Comparison of ENCODE assay signal across 6 worm cellular contexts in genomic region chrIII:13275784-13276183, ce11.
A peak's percentile ranks its signal among the peaks of the same experiment; 100 is the strongest.
TF ChIP-seq lines count a peak whose summit lies in the region.

No protein-coding gene starts in this region.

TF ChIP-seq in whole organism, L1 larva, 84 proteins besides CTCF, POLR2A, EP300 and RAD21 (continued from another document and continues in another):
- TF ChIP-seq ets-5 (GFP tag; IDR thresholded peaks at IDR 0.05; lab: Robert Waterston, UW): no peak
- TF ChIP-seq elt-2 (tag; optimal IDR thresholded peaks at IDR 0.05; lab: Kevin White, UChicago): no peak
- TF ChIP-seq alr-1 (tag; optimal IDR thresholded peaks at IDR 0.05; lab: Kevin White, UChicago; ENCODE audit: borderline replicate concordance): no peak
- TF ChIP-seq irx-1 (tag; optimal IDR thresholded peaks at IDR 0.05; lab: Kevin White, UChicago): peak; percentile 52
- peak; percentile 77 for TF ChIP-seq dsc-1 (tag; optimal IDR thresholded peaks at IDR 0.05; lab: Kevin White, UChicago)
- TF ChIP-seq grh-1 (GFP tag; IDR thresholded peaks at IDR 0.05; lab: Robert Waterston, UW): no peak
- TF ChIP-seq snpc-4 (tag; optimal IDR thresholded peaks at IDR 0.05; lab: Kevin White, UChicago): peak; percentile 20
- TF ChIP-seq dpl-1 (GFP tag; optimal IDR thresholded peaks at IDR 0.05; lab: Kevin White, UChicago): peak; percentile 31 to 45 (median 37)
- peak; percentile 46 for TF ChIP-seq jun-1 (tag; optimal IDR thresholded peaks at IDR 0.05; lab: Kevin White, UChicago)
- TF ChIP-seq ceh-8 (GFP tag; optimal IDR thresholded peaks at IDR 0.05; lab: Kevin White, UChicago): peak; percentile 30
- TF ChIP-seq nhr-71 (tag; optimal IDR thresholded peaks at IDR 0.05; lab: Kevin White, UChicago): peak; percentile 89
- TF ChIP-seq egl-13 (tag; optimal IDR thresholded peaks at IDR 0.05; lab: Kevin White, UChicago): peak; percentile 82
- TF ChIP-seq unc-62 (GFP tag; optimal IDR thresholded peaks at IDR 0.05; lab: Kevin White, UChicago): no peak
- TF ChIP-seq xbp-1 (tag; optimal IDR thresholded peaks at IDR 0.05; lab: Kevin White, UChicago): peak; percentile 55
- TF ChIP-seq unc-98 (GFP tag; IDR thresholded peaks at IDR 0.05; lab: Robert Waterston, UW): no peak
- no peak for TF ChIP-seq nhr-84 (tag; optimal IDR thresholded peaks at IDR 0.05; lab: Kevin White, UChicago)
- peak; percentile 63 for TF ChIP-seq ztf-4 (tag; optimal IDR thresholded peaks at IDR 0.05; lab: Kevin White, UChicago)
- TF ChIP-seq mdl-1 (tag; optimal IDR thresholded peaks at IDR 0.05; lab: Kevin White, UChicago): peak in 1 of 2 experiments; percentile 47
- TF ChIP-seq hlh-4 (tag; optimal IDR thresholded peaks at IDR 0.05; lab: Kevin White, UChicago): no peak
- peak; percentile 53 for TF ChIP-seq ceh-63 (GFP tag; optimal IDR thresholded peaks at IDR 0.05; lab: Kevin White, UChicago)
- no peak for TF ChIP-seq elt-3 (tag; optimal IDR thresholded peaks at IDR 0.05; lab: Kevin White, UChicago)
- TF ChIP-seq nhr-237 (tag; optimal IDR thresholded peaks at IDR 0.05; lab: Kevin White, UChicago): no peak

TF ChIP-seq in whole organism, L2 larva, 48 proteins besides CTCF, POLR2A, EP300 and RAD21 (continued from another document):
- TF ChIP-seq ZK546.5 (tag; optimal IDR thresholded peaks at IDR 0.05; lab: Kevin White, UChicago) (peak; percentile 2), crh-2 (tag; optimal IDR thresholded peaks at IDR 0.05; lab: Kevin White, UChicago) (peak; percentile 83), C34F6.9 (tag; optimal IDR thresholded peaks at IDR 0.05; lab: Kevin White, UChicago) (peak; percentile 89), ztf-4 (tag; optimal IDR thresholded peaks at IDR 0.05; lab: Kevin White, UChicago) (peak; percentile 17), mab-5 (tag; optimal IDR thresholded peaks at IDR 0.05; lab: Kevin White, UChicago) (peak; percentile 58), ceh-82 (tag; optimal IDR thresholded peaks at IDR 0.05; lab: Kevin White, UChicago) (no peak), nhr-77 (tag; optimal IDR thresholded peaks at IDR 0.05; lab: Kevin White, UChicago) (no peak), F13H6.1 (tag; optimal IDR thresholded peaks at IDR 0.05; lab: Kevin White, UChicago) (peak; percentile 88), fos-1 (tag; optimal IDR thresholded peaks at IDR 0.05; lab: Kevin White, UChicago) (peak; percentile 69), unc-55 (GFP tag; optimal IDR thresholded peaks at IDR 0.05; lab: Kevin White, UChicago) (peak; percentile 88), lin-11 (tag; optimal IDR thresholded peaks at IDR 0.05; lab: Kevin White, UChicago) (peak; percentile 2), egl-27 (tag; optimal IDR thresholded peaks at IDR 0.05; lab: Kevin White, UChicago) (peak; percentile 47), mbf-1 (tag; optimal IDR thresholded peaks at IDR 0.05; lab: Kevin White, UChicago) (no peak), lsy-2 (tag; optimal IDR thresholded peaks at IDR 0.05; lab: Kevin White, UChicago) (peak; percentile 4 to 76), sem-4 (tag; optimal IDR thresholded peaks at IDR 0.05; lab: Kevin White, UChicago) (peak; percentile 74), peb-1 (tag; optimal IDR thresholded peaks at IDR 0.05; lab: Kevin White, UChicago) (no peak), ztf-1 (GFP tag; conservative IDR thresholded peaks at IDR 0.05; lab: Robert Waterston, UW) (0 out of 2 replicates have a peak, but pooled peaks have one; percentile 74), sma-9 (GFP tag; optimal IDR thresholded peaks at IDR 0.05; lab: Kevin White, UChicago) (peak; percentile 85), sma-9 (tag; optimal IDR thresholded peaks at IDR 0.05; lab: Kevin White, UChicago) (no peak), Y55F3AM.14 (GFP tag; optimal IDR thresholded peaks at IDR 0.05; lab: Kevin White, UChicago) (peak; percentile 74), skn-1 (tag; optimal IDR thresholded peaks at IDR 0.05; lab: Kevin White, UChicago) (peak; percentile 38)

TF ChIP-seq in whole organism, L3 larva, 47 proteins besides CTCF, POLR2A, EP300 and RAD21 (continued from another document):
- TF ChIP-seq hmg-11 (tag; optimal IDR thresholded peaks at IDR 0.05; lab: Kevin White, UChicago) (peak; percentile 94), ztf-11 (tag; optimal IDR thresholded peaks at IDR 0.05; lab: Kevin White, UChicago) (no peak), aly-2 (tag; optimal IDR thresholded peaks at IDR 0.05; lab: Kevin White, UChicago) (no peak), lin-15B (tag; optimal IDR thresholded peaks at IDR 0.05; lab: Kevin White, UChicago) (peak; percentile 32), fkh-10 (GFP tag; optimal IDR thresholded peaks at IDR 0.05; lab: Kevin White, UChicago) (peak; percentile 66), elt-2 (tag; optimal IDR thresholded peaks at IDR 0.05; lab: Kevin White, UChicago) (peak; percentile 48), nhr-67 (tag; optimal IDR thresholded peaks at IDR 0.05; lab: Kevin White, UChicago) (no peak), mdl-1 (tag; optimal IDR thresholded peaks at IDR 0.05; lab: Kevin White, UChicago) (peak; percentile 27), pqm-1 (tag; optimal IDR thresholded peaks at IDR 0.05; lab: Kevin White, UChicago) (peak; percentile 53), lin-39 (tag; optimal IDR thresholded peaks at IDR 0.05; lab: Kevin White, UChicago) (peak; percentile 90), nhr-11 (tag; optimal IDR thresholded peaks at IDR 0.05; lab: Kevin White, UChicago) (peak; percentile 55), elt-3 (tag; optimal IDR thresholded peaks at IDR 0.05; lab: Kevin White, UChicago) (no peak), ceh-9 (tag; optimal IDR thresholded peaks at IDR 0.05; lab: Kevin White, UChicago) (no peak), elt-1 (tag; optimal IDR thresholded peaks at IDR 0.05; lab: Kevin White, UChicago) (peak; percentile 21), eor-1 (tag; optimal IDR thresholded peaks at IDR 0.05; lab: Kevin White, UChicago) (no peak), ceh-28 (tag; optimal IDR thresholded peaks at IDR 0.05; lab: Kevin White, UChicago) (peak; percentile 55), pha-4 (tag; optimal IDR thresholded peaks at IDR 0.05; lab: Kevin White, UChicago) (peak; percentile 27), skn-1 (tag; optimal IDR thresholded peaks at IDR 0.05; lab: Kevin White, UChicago) (peak; percentile 69), unc-62 (GFP tag; optimal IDR thresholded peaks at IDR 0.05; lab: Kevin White, UChicago) (peak; percentile 50), ama-1 (optimal IDR thresholded peaks at IDR 0.05; lab: Kevin White, UChicago) (no peak)

TF ChIP-seq in whole organism, L4 larva, 104 proteins besides CTCF, POLR2A, EP300 and RAD21 (continued from another document and continues in another):
- TF ChIP-seq madf-9 (GFP tag; conservative IDR thresholded peaks at IDR 0.05; lab: Robert Waterston, UW) (0 out of 2 replicates have a peak, but pooled peaks have one; percentile 29), daf-19 (GFP tag; conservative IDR thresholded peaks at IDR 0.05; lab: Robert Waterston, UW) (no peak), nhr-111 (GFP tag; optimal IDR thresholded peaks at IDR 0.05; lab: Kevin White, UChicago) (no peak), daf-16 (GFP tag; optimal IDR thresholded peaks at IDR 0.05; lab: Kevin White, UChicago) (no peak), daf-16 (tag; optimal IDR thresholded peaks at IDR 0.05; lab: Kevin White, UChicago) (peak; percentile 27), ZK337.2 (GFP tag; IDR thresholded peaks at IDR 0.05; lab: Robert Waterston, UW) (0 out of 2 replicates have a peak, but pooled peaks have one; percentile 44), aha-1 (tag; lab: Kevin White, UChicago) (peak; percentile 97), hlh-11 (tag; optimal IDR thresholded peaks at IDR 0.05; lab: Kevin White, UChicago) (peak; percentile 81), rbr-2 (tag; optimal IDR thresholded peaks at IDR 0.05; lab: Kevin White, UChicago) (peak; percentile 83), nhr-11 (tag; optimal IDR thresholded peaks at IDR 0.05; lab: Kevin White, UChicago) (peak; percentile 39), T20F7.1 (GFP tag; optimal IDR thresholded peaks at IDR 0.05; lab: Kevin White, UChicago) (no peak), dpl-1 (GFP tag; optimal IDR thresholded peaks at IDR 0.05; lab: Kevin White, UChicago) (peak; percentile 48), dmd-9 (GFP tag; IDR thresholded peaks at IDR 0.05; lab: Robert Waterston, UW) (no peak), sdz-12 (GFP tag; optimal IDR thresholded peaks at IDR 0.05; lab: Kevin White, UChicago) (peak; percentile 15), egl-43 (GFP tag; IDR thresholded peaks at IDR 0.05; lab: Robert Waterston, UW) (peak; percentile 85; the same call in 1 of the 2 replicates), lsy-2 (tag; optimal IDR thresholded peaks at IDR 0.05; lab: Kevin White, UChicago) (peak; percentile 21 to 80), lin-29 (GFP tag; IDR thresholded peaks at IDR 0.05; lab: Robert Waterston, UW) (no peak), mdl-1 (tag; optimal IDR thresholded peaks at IDR 0.05; lab: Kevin White, UChicago) (peak in 1 of 2 experiments; percentile 77), daf-8 (GFP tag; IDR thresholded peaks at IDR 0.05; lab: Robert Waterston, UW) (no peak), ztf-7 (tag; optimal IDR thresholded peaks at IDR 0.05; lab: Kevin White, UChicago) (no peak), mxl-2 (GFP tag; conservative IDR thresholded peaks at IDR 0.05; lab: Robert Waterston, UW) (no peak), ztf-11 (tag; optimal IDR thresholded peaks at IDR 0.05; lab: Kevin White, UChicago) (no peak), ceh-20 (GFP tag; IDR thresholded peaks at IDR 0.05; lab: Robert Waterston, UW) (peak; percentile 58; the same call in 1 of the 2 replicates), ceh-62 (tag; optimal IDR thresholded peaks at IDR 0.05; lab: Kevin White, UChicago) (no peak), lin-38 (GFP tag; IDR thresholded peaks at IDR 0.05; lab: Robert Waterston, UW) (peak; percentile 51), lir-3 (tag; optimal IDR thresholded peaks at IDR 0.05; lab: Kevin White, UChicago) (no peak)

TF ChIP-seq in whole organism, late embryonic, 69 proteins besides CTCF, POLR2A, EP300 and RAD21 (continued from another document):
- TF ChIP-seq ceh-19 (GFP tag; optimal IDR thresholded peaks at IDR 0.05; lab: Kevin White, UChicago) (peak; percentile 47), pha-4 (tag; optimal IDR thresholded peaks at IDR 0.05; lab: Kevin White, UChicago) (no peak), hlh-8 (tag; optimal IDR thresholded peaks at IDR 0.05; lab: Kevin White, UChicago) (no peak), pros-1 (tag; optimal IDR thresholded peaks at IDR 0.05; lab: Kevin White, UChicago) (no peak), che-1 (tag; optimal IDR thresholded peaks at IDR 0.05; lab: Kevin White, UChicago) (no peak), nfya-1 (tag; optimal IDR thresholded peaks at IDR 0.05; lab: Kevin White, UChicago) (peak; percentile 74), ceh-14 (tag; optimal IDR thresholded peaks at IDR 0.05; lab: Kevin White, UChicago) (peak; percentile 40), pat-9 (tag; optimal IDR thresholded peaks at IDR 0.05; lab: Kevin White, UChicago) (no peak), ceh-6 (GFP tag; optimal IDR thresholded peaks at IDR 0.05; lab: Kevin White, UChicago) (no peak), C38D4.7 (GFP tag; optimal IDR thresholded peaks at IDR 0.05; lab: Kevin White, UChicago) (no peak), dmd-4 (tag; optimal IDR thresholded peaks at IDR 0.05; lab: Kevin White, UChicago; ENCODE audit: borderline replicate concordance) (no peak), fkh-6 (tag; optimal IDR thresholded peaks at IDR 0.05; lab: Kevin White, UChicago) (peak; percentile 10), C08G9.2 (tag; optimal IDR thresholded peaks at IDR 0.05; lab: Kevin White, UChicago) (no peak), elt-4 (tag; optimal IDR thresholded peaks at IDR 0.05; lab: Kevin White, UChicago) (no peak), dve-1 (tag; optimal IDR thresholded peaks at IDR 0.05; lab: Kevin White, UChicago) (peak; percentile 39), hlh-30 (tag; optimal IDR thresholded peaks at IDR 0.05; lab: Kevin White, UChicago; ENCODE audit: insufficient read depth) (peak; percentile 31), ahr-1 (tag; optimal IDR thresholded peaks at IDR 0.05; lab: Kevin White, UChicago) (no peak), fax-1 (tag; optimal IDR thresholded peaks at IDR 0.05; lab: Kevin White, UChicago) (no peak), T23F11.4 (GFP tag; optimal IDR thresholded peaks at IDR 0.05; lab: Kevin White, UChicago) (no peak), sox-4 (tag; optimal IDR thresholded peaks at IDR 0.05; lab: Kevin White, UChicago) (no peak), fkh-10 (GFP tag; optimal IDR thresholded peaks at IDR 0.05; lab: Kevin White, UChicago) (no peak), ceh-48 (tag; optimal IDR thresholded peaks at IDR 0.05; lab: Kevin White, UChicago) (peak; percentile 13)
TF ChIP-seq in whole organism, late embryonic: peak in this region for 13.

TF ChIP-seq in whole organism, young adult, 124 proteins besides CTCF, POLR2A, EP300 and RAD21 (continued from another document and continues in another):
- TF ChIP-seq ekl-4 (GFP tag; IDR thresholded peaks at IDR 0.05; lab: Robert Waterston, UW): 0 out of 2 replicates have a peak, but pooled peaks have one; percentile 49
- TF ChIP-seq F10E7.11 (tag; optimal IDR thresholded peaks at IDR 0.05; lab: Kevin White, UChicago): no peak
- TF ChIP-seq F57C9.4 (tag; optimal IDR thresholded peaks at IDR 0.05; lab: Kevin White, UChicago): no peak
- TF ChIP-seq attf-6 (GFP tag; IDR thresholded peaks at IDR 0.05; lab: Robert Waterston, UW): no peak
- TF ChIP-seq unc-130 (GFP tag; optimal IDR thresholded peaks at IDR 0.05; lab: Kevin White, UChicago): no peak
- TF ChIP-seq unc-62 (GFP tag; optimal IDR thresholded peaks at IDR 0.05; lab: Kevin White, UChicago): no peak
- TF ChIP-seq F23B12.7 (tag; optimal IDR thresholded peaks at IDR 0.05; lab: Kevin White, UChicago; ENCODE audit: insufficient read depth): no peak
- no peak for TF ChIP-seq sea-2 (GFP tag; IDR thresholded peaks at IDR 0.05; lab: Robert Waterston, UW)
- no peak for TF ChIP-seq ztf-28 (GFP tag; IDR thresholded peaks at IDR 0.05; lab: Robert Waterston, UW)
- TF ChIP-seq athp-1 (tag; optimal IDR thresholded peaks at IDR 0.05; lab: Kevin White, UChicago): no peak
- no peak for TF ChIP-seq Y56A3A.18 (GFP tag; IDR thresholded peaks at IDR 0.05; lab: Robert Waterston, UW)
- TF ChIP-seq ceh-91 (GFP tag; IDR thresholded peaks at IDR 0.05; lab: Robert Waterston, UW): no peak
- TF ChIP-seq ceh-79 (tag; optimal IDR thresholded peaks at IDR 0.05; lab: Kevin White, UChicago): no peak
- no peak for TF ChIP-seq hrde-1 (tag; optimal IDR thresholded peaks at IDR 0.05; lab: Kevin White, UChicago; ENCODE audit: borderline replicate concordance)
- TF ChIP-seq atf-7 (tag; optimal IDR thresholded peaks at IDR 0.05; lab: Kevin White, UChicago): peak; percentile 27
- TF ChIP-seq akir-1 (GFP tag; optimal IDR thresholded peaks at IDR 0.05; lab: Kevin White, UChicago): no peak
- no peak for TF ChIP-seq T07F8.4 (tag; optimal IDR thresholded peaks at IDR 0.05; lab: Kevin White, UChicago)
- TF ChIP-seq F33H1.4 (GFP tag; IDR thresholded peaks at IDR 0.05; lab: Robert Waterston, UW): no peak
- no peak for TF ChIP-seq madf-3 (GFP tag; IDR thresholded peaks at IDR 0.05; lab: Robert Waterston, UW)
- TF ChIP-seq egrh-3 (GFP tag; IDR thresholded peaks at IDR 0.05; lab: Robert Waterston, UW): peak; percentile 53
- no peak for TF ChIP-seq nfya-1 (tag; optimal IDR thresholded peaks at IDR 0.05; lab: Kevin White, UChicago; ENCODE audit: borderline replicate concordance, insufficient read depth)
- TF ChIP-seq F37B4.10 (GFP tag; IDR thresholded peaks at IDR 0.05; lab: Robert Waterston, UW): no peak
- 0 out of 2 replicates have a peak, but pooled peaks have one; percentile 45 for TF ChIP-seq K11D2.4 (GFP tag; IDR thresholded peaks at IDR 0.05; lab: Robert Waterston, UW)
- TF ChIP-seq rpc-1 (optimal IDR thresholded peaks at IDR 0.05; lab: Kevin White, UChicago): no peak
- TF ChIP-seq rpc-1 (tag; optimal IDR thresholded peaks at IDR 0.05; lab: Kevin White, UChicago): no peak
- TF ChIP-seq D2030.7 (GFP tag; IDR thresholded peaks at IDR 0.05; lab: Robert Waterston, UW): no peak
- TF ChIP-seq chd-7 (tag; optimal IDR thresholded peaks at IDR 0.05; lab: Kevin White, UChicago): peak; percentile 2
- no peak for TF ChIP-seq egl-18 (GFP tag; IDR thresholded peaks at IDR 0.05; lab: Robert Waterston, UW)
- no peak for TF ChIP-seq F55B11.4 (tag; optimal IDR thresholded peaks at IDR 0.05; lab: Kevin White, UChicago; ENCODE audit: borderline replicate concordance, insufficient read depth)
- TF ChIP-seq snpc-4 (GFP tag; optimal IDR thresholded peaks at IDR 0.05; lab: Kevin White, UChicago): no peak
- no peak for TF ChIP-seq snpc-4 (tag; optimal IDR thresholded peaks at IDR 0.05; lab: Kevin White, UChicago)
- peak; percentile 2 for TF ChIP-seq tbp1 (GFP tag; optimal IDR thresholded peaks at IDR 0.05; lab: Kevin White, UChicago)
- no peak for TF ChIP-seq let-607 (tag; optimal IDR thresholded peaks at IDR 0.05; lab: Kevin White, UChicago)
- TF ChIP-seq mes-4 (tag; optimal IDR thresholded peaks at IDR 0.05; lab: Kevin White, UChicago): no peak
- no peak for TF ChIP-seq bed-1 (GFP tag; IDR thresholded peaks at IDR 0.05; lab: Robert Waterston, UW)
- no peak for TF ChIP-seq dpff-1 (tag; optimal IDR thresholded peaks at IDR 0.05; lab: Kevin White, UChicago)
